Fruit fly (Drosophila melanogaster) whole organism, adult: Measurements from ENCODE around the gene Ir7e.

Experiments used
- CG11617 ChIP-seq: fragments of 200-800 bp; sonication (Bioruptor generic); optimal IDR thresholded peaks from 2 replicates; lab custom pipeline; 2017; ENCODE audit warnings: mild to moderate bottlenecking, missing biosample characterization, missing genetic modification reagents, missing genetic modification characterization
- CG12768 ChIP-seq: fragments of 200-800 bp; sonication (Bioruptor generic); optimal IDR thresholded peaks from 2 replicates; lab custom pipeline; 2017; ENCODE audit warnings: missing biosample characterization, missing genetic modification characterization, mild to moderate bottlenecking, moderate library complexity, missing genetic modification reagents
- CG14711 ChIP-seq: fragments of 200-800 bp; sonication (Bioruptor generic); optimal IDR thresholded peaks from 2 replicates; lab custom pipeline; 2018; ENCODE audit warnings: missing biosample characterization, mild to moderate bottlenecking, missing genetic modification characterization, moderate library complexity
- CG1620 ChIP-seq: fragments of 200-800 bp; sonication (Bioruptor generic); optimal IDR thresholded peaks from 2 replicates; lab custom pipeline; 2016; ENCODE audit warnings: missing biosample characterization, missing genetic modification characterization
- CG33017 ChIP-seq: fragments of 200-800 bp; sonication (Bioruptor generic); optimal IDR thresholded peaks from 2 replicates; lab custom pipeline; 2018; ENCODE audit warnings: missing biosample characterization, mild to moderate bottlenecking, missing genetic modification characterization, moderate library complexity
- CG5204 ChIP-seq: fragments of 200-800 bp; sonication (Bioruptor generic); optimal IDR thresholded peaks from 2 replicates; lab custom pipeline; 2016; ENCODE audit warnings: missing biosample characterization, missing genetic modification characterization
- CG7045 ChIP-seq: fragments of 200-800 bp; sonication (Bioruptor generic); optimal IDR thresholded peaks from 2 replicates; lab custom pipeline; 2017; ENCODE audit warnings: missing biosample characterization, mild to moderate bottlenecking, missing genetic modification characterization
- CG7101 ChIP-seq: fragments of 200-800 bp; sonication (Bioruptor generic); optimal IDR thresholded peaks from 2 replicates; lab custom pipeline; 2018; ENCODE audit warnings: missing biosample characterization, mild to moderate bottlenecking, missing genetic modification characterization, moderate library complexity
- Clk ChIP-seq: fragments of 200-800 bp; sonication (Bioruptor generic); optimal IDR thresholded peaks from 2 replicates; lab custom pipeline; 2017; ENCODE audit warnings: missing biosample characterization, missing genetic modification characterization
- Crg-1 ChIP-seq: fragments of 200-800 bp; sonication (Bioruptor generic); optimal IDR thresholded peaks from 2 replicates; lab custom pipeline; 2016; ENCODE audit warnings: missing biosample characterization, missing genetic modification characterization
- Hr96 ChIP-seq: fragments of 200-800 bp; sonication (Bioruptor generic); optimal IDR thresholded peaks from 2 replicates; lab custom pipeline; 2016; ENCODE audit warnings: missing biosample characterization, missing genetic modification characterization
- Mnt ChIP-seq: fragments of 200-800 bp; sonication (Bioruptor generic); optimal IDR thresholded peaks from 2 replicates; lab custom pipeline; 2016; ENCODE audit warnings: missing biosample characterization, mild to moderate bottlenecking, missing genetic modification characterization
- bab1 ChIP-seq: fragments of 200-800 bp; sonication (Bioruptor generic); optimal IDR thresholded peaks from 3 replicates; lab custom pipeline; 2019; ENCODE audit warnings: missing biosample characterization, mild to moderate bottlenecking, missing genetic modification characterization, moderate library complexity
- cic ChIP-seq: fragments of 200-800 bp; sonication (Bioruptor generic); optimal IDR thresholded peaks from 2 replicates; lab custom pipeline; 2017; ENCODE audit warnings: missing biosample characterization, mild to moderate bottlenecking, missing genetic modification characterization, moderate library complexity
- cnc ChIP-seq, 2 experiments: fragments of >200 bp; optimal IDR thresholded peaks; 2 replicates each; lab custom pipeline; 2017
- kay ChIP-seq: fragments of 200-800 bp; sonication (Bioruptor generic); peaks from one replicate; lab custom pipeline; 2016; ENCODE audit warnings: missing biosample characterization, missing genetic modification characterization, borderline replicate concordance
- ovo ChIP-seq: fragments of 200-800 bp; sonication (Bioruptor generic); optimal IDR thresholded peaks from 2 replicates; lab custom pipeline; 2016; ENCODE audit warnings: missing biosample characterization, missing genetic modification characterization
- pad ChIP-seq: fragments of 200-800 bp; sonication (Bioruptor generic); optimal IDR thresholded peaks from 3 replicates; lab custom pipeline; 2017; ENCODE audit warnings: missing biosample characterization, missing genetic modification characterization, mild to moderate bottlenecking, moderate library complexity, missing genetic modification reagents
- tj ChIP-seq: fragments of 200-800 bp; sonication (Bioruptor generic); optimal IDR thresholded peaks from 3 replicates; lab custom pipeline; 2017; ENCODE audit warnings: missing biosample characterization, mild to moderate bottlenecking, missing genetic modification characterization, moderate library complexity
- toe ChIP-seq: fragments of 200-800 bp; sonication (Bioruptor generic); optimal IDR thresholded peaks from 2 replicates; lab custom pipeline; 2016; ENCODE audit warnings: missing biosample characterization, missing genetic modification characterization

The Ir7e gene

dm6 chrX:7873172-7873930, 8.1 kb downstream of the Ir7e start, which contains the start of gene dec:
Gene dec, minus strand, starts transcription at chrX:7873222.
- TF ChIP-seq pad (peak; percentile 17), toe (GFP tag; lab: Kevin White, UChicago) (no peak), CG5204 (GFP tag; lab: Kevin White, UChicago) (no peak), bab1 (GFP tag; lab: Kevin White, UChicago) (peak; percentile 88), CG11617 (GFP tag; lab: Kevin White, UChicago) (no peak), tj (GFP tag; lab: Kevin White, UChicago) (peak; percentile 95), Crg-1 (GFP tag; lab: Kevin White, UChicago) (no peak), kay (no peak), Mnt (no peak), CG1620 (GFP tag; lab: Kevin White, UChicago) (no peak), cic (no peak), CG14711 (tag; lab: Kevin White, UChicago) (peak; percentile 26), Clk (GFP tag; lab: Kevin White, UChicago) (no peak)

- no peak for TF ChIP-seq bab1 (GFP tag; lab: Kevin White, UChicago)
- no peak for TF ChIP-seq cic
- no peak for TF ChIP-seq cnc (optimal IDR thresholded peaks at IDR 0.05; lab: Kevin White, UChicago)
- TF ChIP-seq CG1620 (GFP tag; lab: Kevin White, UChicago): no peak
- TF ChIP-seq CG7045 (GFP tag; lab: Kevin White, UChicago): no peak
- no peak for TF ChIP-seq ovo (GFP tag; lab: Kevin White, UChicago)
- no peak for TF ChIP-seq CG12768
- TF ChIP-seq CG5204 (GFP tag; lab: Kevin White, UChicago): no peak
- TF ChIP-seq CG33017 (tag; lab: Kevin White, UChicago): no peak
- TF ChIP-seq Mnt: no peak
- no peak for TF ChIP-seq toe (GFP tag; lab: Kevin White, UChicago)
- no peak for TF ChIP-seq tj (GFP tag; lab: Kevin White, UChicago)
- TF ChIP-seq CG7101: no peak
- TF ChIP-seq CG14711 (tag; lab: Kevin White, UChicago): no peak
- TF ChIP-seq CG11617 (GFP tag; lab: Kevin White, UChicago): no peak
- TF ChIP-seq kay: no peak
- no peak for TF ChIP-seq Hr96 (GFP tag; lab: Kevin White, UChicago)
- no peak for TF ChIP-seq Crg-1 (GFP tag; lab: Kevin White, UChicago)
- no peak for TF ChIP-seq pad
Observed at dm6 chrX:7866868-7867267, 14.6 kb downstream of the Ir7e start, which contains the start of gene Ir7b. Gene Ir7b, minus strand, starts transcription at chrX:7866968.

dm6 chrX:7857873-7858272, 23.6 kb downstream of the Ir7e start, which contains the start of gene CG1409:
Gene CG1409, plus strand, starts transcription at chrX:7858173.
- no peak for TF ChIP-seq Clk (GFP tag; lab: Kevin White, UChicago)
- TF ChIP-seq CG7101: no peak
- TF ChIP-seq kay: no peak
- TF ChIP-seq pad: no peak
- TF ChIP-seq CG14711 (tag; lab: Kevin White, UChicago): no peak
- TF ChIP-seq CG5204 (GFP tag; lab: Kevin White, UChicago): no peak
- no peak for TF ChIP-seq Hr96 (GFP tag; lab: Kevin White, UChicago)
- no peak for TF ChIP-seq Mnt
- no peak for TF ChIP-seq CG1620 (GFP tag; lab: Kevin White, UChicago)
- no peak for TF ChIP-seq CG12768
- TF ChIP-seq ovo (GFP tag; lab: Kevin White, UChicago): no peak
- no peak for TF ChIP-seq CG7045 (GFP tag; lab: Kevin White, UChicago)
- no peak for TF ChIP-seq cnc (optimal IDR thresholded peaks at IDR 0.05; lab: Kevin White, UChicago)
- TF ChIP-seq tj (GFP tag; lab: Kevin White, UChicago): no peak
- TF ChIP-seq CG33017 (tag; lab: Kevin White, UChicago): no peak

dm6 chrX:7854144-7854543, 27.3 kb downstream of the Ir7e start, which contains the start of gene CG10920:
Gene CG10920, minus strand, starts transcription at chrX:7854244.
- TF ChIP-seq CG33017 (tag; lab: Kevin White, UChicago) (no peak), ovo (GFP tag; lab: Kevin White, UChicago) (no peak), CG14711 (tag; lab: Kevin White, UChicago) (no peak), CG7045 (GFP tag; lab: Kevin White, UChicago) (no peak), toe (GFP tag; lab: Kevin White, UChicago) (no peak), Clk (GFP tag; lab: Kevin White, UChicago) (no peak)
